Worm (Caenorhabditis elegans): ENCODE measurements around the gene C07G1.7.

The C07G1.7 gene

DNA sequence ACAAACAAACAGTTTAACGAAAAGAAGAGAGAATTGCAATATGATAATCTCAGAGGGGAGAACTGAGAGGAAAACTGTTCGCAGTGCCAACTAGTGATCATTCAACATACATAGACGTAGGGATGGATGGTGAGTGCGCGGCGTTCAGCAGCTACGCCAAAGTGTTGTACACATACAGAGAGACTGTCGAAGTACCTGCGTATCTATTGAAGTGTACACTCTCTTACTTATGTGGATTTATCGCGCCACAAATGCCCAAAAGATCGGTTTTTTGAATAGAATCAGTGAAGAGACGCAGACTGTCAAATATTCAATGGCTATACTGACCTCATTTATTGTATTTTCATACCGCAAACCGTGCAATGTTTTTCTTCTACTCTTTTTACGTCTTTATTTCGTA is 41.4 kb downstream of the C07G1.7 start (continued):
- TF ChIP-seq alr-1 (tag; optimal IDR thresholded peaks at IDR 0.05) (no peak), nhr-21 (tag; optimal IDR thresholded peaks at IDR 0.05) (peak; percentile 19), ztf-1 (GFP tag; conservative IDR thresholded peaks at IDR 0.05) (no peak), sma-9 (GFP tag; optimal IDR thresholded peaks at IDR 0.05) (peak; percentile 19), sma-9 (tag; optimal IDR thresholded peaks at IDR 0.05) (no peak), sem-4 (tag; optimal IDR thresholded peaks at IDR 0.05) (peak; percentile 11), Y55F3AM.14 (GFP tag; optimal IDR thresholded peaks at IDR 0.05) (no peak), fos-1 (tag; optimal IDR thresholded peaks at IDR 0.05) (peak; percentile 31), R02D3.7 (tag; optimal IDR thresholded peaks at IDR 0.05) (no peak), ceh-16 (tag; optimal IDR thresholded peaks at IDR 0.05) (no peak)

DNA sequence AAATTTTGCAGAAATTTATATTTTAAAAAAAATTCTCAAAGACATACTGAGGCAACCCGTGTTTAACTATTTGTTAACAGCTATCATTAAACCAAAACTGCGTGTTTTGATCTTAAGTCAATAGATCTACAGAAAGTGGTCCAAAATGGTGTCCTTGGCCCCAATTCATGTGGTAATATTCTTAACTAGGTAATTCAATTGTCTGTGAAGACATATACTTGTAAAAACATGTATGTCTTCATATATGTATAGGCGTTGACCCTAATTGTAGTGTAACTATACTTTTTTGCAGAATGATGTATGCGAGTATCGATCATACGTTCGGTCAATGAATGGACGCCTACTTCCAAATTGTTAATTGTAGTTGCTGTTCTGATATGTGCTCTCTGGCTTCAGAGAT is 42.0 kb downstream of the C07G1.7 start, which contains the start of gene C07G1.15:
Gene C07G1.15, plus strand, starts transcription at position 301 of the 400 bp plus-strand sequence.
- TF ChIP-seq mbf-1 (tag; optimal IDR thresholded peaks at IDR 0.05) (no peak), ceh-16 (tag; optimal IDR thresholded peaks at IDR 0.05) (no peak), gmeb-1 (tag; optimal IDR thresholded peaks at IDR 0.05) (no peak), nhr-21 (tag; optimal IDR thresholded peaks at IDR 0.05) (no peak), ztf-11 (tag; optimal IDR thresholded peaks at IDR 0.05) (no peak), dmd-4 (tag; optimal IDR thresholded peaks at IDR 0.05) (no peak), aly-2 (tag; optimal IDR thresholded peaks at IDR 0.05) (no peak), ztf-1 (GFP tag; conservative IDR thresholded peaks at IDR 0.05) (no peak), ama-1 (optimal IDR thresholded peaks at IDR 0.05) (no peak), elt-3 (tag; optimal IDR thresholded peaks at IDR 0.05) (no peak), nhr-12 (tag; optimal IDR thresholded peaks at IDR 0.05) (no peak), lsy-2 (tag; optimal IDR thresholded peaks at IDR 0.05) (no peak), lin-39 (tag; optimal IDR thresholded peaks at IDR 0.05) (no peak), R02D3.7 (tag; optimal IDR thresholded peaks at IDR 0.05) (no peak), peb-1 (tag; optimal IDR thresholded peaks at IDR 0.05) (no peak), alr-1 (tag; optimal IDR thresholded peaks at IDR 0.05) (no peak), nhr-23 (tag; optimal IDR thresholded peaks at IDR 0.05) (no peak), nhr-6 (tag; optimal IDR thresholded peaks at IDR 0.05) (no peak)

DNA sequence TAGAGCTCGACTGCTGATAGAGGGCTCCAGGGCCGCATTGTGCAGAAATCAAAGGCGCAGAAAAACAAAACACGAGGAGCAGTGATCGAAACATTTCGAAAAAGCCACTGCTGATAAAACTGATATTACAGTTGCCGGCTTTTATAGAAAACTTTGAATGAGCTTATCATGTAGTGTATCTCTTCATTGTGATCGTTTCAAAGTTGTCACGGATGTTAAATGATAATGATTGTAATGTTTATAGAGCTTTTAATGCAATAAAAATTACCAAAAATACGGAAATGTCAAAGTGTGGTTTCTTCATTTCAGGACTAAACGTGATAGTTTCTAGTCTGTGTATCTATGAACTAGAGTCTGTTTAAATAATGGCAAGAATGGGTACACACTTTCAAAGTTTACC is 43.0 kb downstream of the C07G1.7 start, which contains the start of gene clec-52:
Gene clec-52, minus strand, starts transcription at position 101 of the 400 bp plus-strand sequence.
- no peak for TF ChIP-seq zag-1 (tag; optimal IDR thresholded peaks at IDR 0.05)
- TF ChIP-seq dmd-4 (tag; optimal IDR thresholded peaks at IDR 0.05), result no peak
- no peak for TF ChIP-seq ztf-1 (GFP tag; conservative IDR thresholded peaks at IDR 0.05)
- TF ChIP-seq elt-3 (tag; optimal IDR thresholded peaks at IDR 0.05), result no peak
- TF ChIP-seq Y55F3AM.14 (GFP tag; optimal IDR thresholded peaks at IDR 0.05), result no peak
- no peak for TF ChIP-seq lin-39 (tag; optimal IDR thresholded peaks at IDR 0.05)
- TF ChIP-seq egl-27 (tag; optimal IDR thresholded peaks at IDR 0.05), result no peak
- no peak for TF ChIP-seq R02D3.7 (tag; optimal IDR thresholded peaks at IDR 0.05)
- TF ChIP-seq mab-5 (tag; optimal IDR thresholded peaks at IDR 0.05), result no peak
- TF ChIP-seq nhr-77 (tag; optimal IDR thresholded peaks at IDR 0.05), result no peak

DNA sequence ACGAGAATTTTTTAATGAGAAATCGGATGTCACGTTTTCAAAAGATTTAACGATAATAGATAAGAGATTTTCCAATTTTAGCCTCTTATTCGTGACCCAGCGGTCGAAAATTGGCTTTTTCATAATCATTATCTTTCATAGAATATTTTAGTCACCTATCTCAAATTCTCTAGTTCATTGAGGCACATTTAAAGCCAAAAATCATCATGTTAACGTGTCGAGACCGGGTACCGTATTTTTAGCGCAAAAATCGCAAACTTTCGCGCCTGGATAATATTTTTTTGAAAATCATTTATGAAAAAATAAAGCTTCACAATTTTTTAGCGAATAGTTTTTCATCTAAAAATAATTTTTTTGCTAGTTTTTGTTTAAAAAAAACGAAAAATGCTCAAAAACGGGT is 45.7 kb downstream of the C07G1.7 start, which contains the start of gene B0218.7:
Gene B0218.7, minus strand, starts transcription at position 101 of the 400 bp plus-strand sequence.
- TF ChIP-seq elt-1 (tag; optimal IDR thresholded peaks at IDR 0.05), result no peak
- no peak for TF ChIP-seq ztf-1 (GFP tag; conservative IDR thresholded peaks at IDR 0.05)
- TF ChIP-seq zag-1 (tag; optimal IDR thresholded peaks at IDR 0.05), result no peak
- no peak for TF ChIP-seq ztf-11 (tag; optimal IDR thresholded peaks at IDR 0.05)
- no peak for TF ChIP-seq ama-1 (optimal IDR thresholded peaks at IDR 0.05)
- TF ChIP-seq dmd-4 (tag; optimal IDR thresholded peaks at IDR 0.05), result no peak
- no peak for TF ChIP-seq fos-1 (tag; optimal IDR thresholded peaks at IDR 0.05)

DNA sequence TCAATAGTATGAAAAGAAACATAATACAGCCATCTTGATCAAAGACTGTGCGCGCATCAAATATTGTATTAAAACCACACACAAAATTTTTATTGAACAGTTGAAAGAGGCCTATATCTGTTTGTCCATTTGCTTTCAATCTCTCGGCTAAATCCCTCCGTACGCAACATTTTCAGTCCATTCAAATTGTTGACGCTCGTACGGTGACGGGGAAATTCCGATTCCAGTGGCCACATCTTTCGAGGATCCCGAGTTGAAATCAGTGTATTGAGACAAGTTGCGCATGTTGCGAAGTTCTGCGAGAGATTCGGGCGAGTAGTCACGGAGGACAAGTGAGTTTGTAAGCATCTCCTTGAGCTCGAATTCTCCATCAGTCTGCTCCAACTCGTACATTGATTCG is 47.1 kb downstream of the C07G1.7 start:
- TF ChIP-seq aly-2 (tag; optimal IDR thresholded peaks at IDR 0.05) (no peak), lin-13 (GFP tag; optimal IDR thresholded peaks at IDR 0.05) (no peak), sma-3 (GFP tag; optimal IDR thresholded peaks at IDR 0.05) (no peak), nhr-129 (tag; optimal IDR thresholded peaks at IDR 0.05) (no peak), nhr-21 (tag; optimal IDR thresholded peaks at IDR 0.05) (no peak), skn-1 (tag; optimal IDR thresholded peaks at IDR 0.05) (no peak), nhr-12 (tag; optimal IDR thresholded peaks at IDR 0.05) (no peak), lin-39 (tag; optimal IDR thresholded peaks at IDR 0.05) (no peak), egl-27 (tag; optimal IDR thresholded peaks at IDR 0.05) (no peak), peb-1 (tag; optimal IDR thresholded peaks at IDR 0.05) (no peak), dmd-4 (tag; optimal IDR thresholded peaks at IDR 0.05) (no peak), nhr-6 (tag; optimal IDR thresholded peaks at IDR 0.05) (no peak)

DNA sequence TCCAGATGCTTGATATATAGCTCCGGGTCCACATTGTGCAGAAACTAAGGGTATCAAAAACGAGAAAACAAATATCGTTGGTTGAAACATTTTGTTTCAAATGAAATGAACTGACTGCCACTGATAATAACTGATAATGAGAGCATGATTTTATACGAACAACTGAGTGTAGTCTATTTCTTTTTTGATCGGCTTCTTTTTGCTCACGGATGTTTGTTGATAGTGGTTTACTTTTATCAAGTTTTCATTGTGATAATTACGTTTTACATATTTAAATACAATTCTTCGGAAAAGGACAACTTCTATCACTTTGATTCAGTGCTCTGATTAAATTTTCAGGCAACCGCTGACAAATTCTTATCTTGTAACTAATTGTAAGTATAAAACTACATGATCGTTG is 48.0 kb downstream of the C07G1.7 start, which contains the start of gene clec-51:
Gene clec-51, minus strand, starts transcription at position 114 of the 400 bp plus-strand sequence.
- TF ChIP-seq fos-1 (tag; optimal IDR thresholded peaks at IDR 0.05) (peak; percentile 63), nhr-11 (tag; optimal IDR thresholded peaks at IDR 0.05) (no peak), R02D3.7 (tag; optimal IDR thresholded peaks at IDR 0.05) (no peak), mab-5 (tag; optimal IDR thresholded peaks at IDR 0.05) (no peak), unc-55 (GFP tag; optimal IDR thresholded peaks at IDR 0.05) (no peak), zag-1 (tag; optimal IDR thresholded peaks at IDR 0.05) (no peak), crh-2 (tag; optimal IDR thresholded peaks at IDR 0.05) (no peak), nhr-77 (tag; optimal IDR thresholded peaks at IDR 0.05) (no peak), gmeb-1 (tag; optimal IDR thresholded peaks at IDR 0.05) (no peak), elt-1 (tag; optimal IDR thresholded peaks at IDR 0.05) (no peak), ceh-82 (tag; optimal IDR thresholded peaks at IDR 0.05) (no peak), nhr-12 (tag; optimal IDR thresholded peaks at IDR 0.05) (no peak), snpc-4 (tag; optimal IDR thresholded peaks at IDR 0.05) (no peak), skn-1 (tag; optimal IDR thresholded peaks at IDR 0.05) (peak; percentile 2), ama-1 (optimal IDR thresholded peaks at IDR 0.05) (no peak), alr-1 (tag; optimal IDR thresholded peaks at IDR 0.05) (no peak), nhr-6 (tag; optimal IDR thresholded peaks at IDR 0.05) (no peak), sma-9 (GFP tag; optimal IDR thresholded peaks at IDR 0.05) (peak; percentile 26), sma-9 (tag; optimal IDR thresholded peaks at IDR 0.05) (no peak), nhr-23 (tag; optimal IDR thresholded peaks at IDR 0.05) (no peak), elt-3 (tag; optimal IDR thresholded peaks at IDR 0.05) (no peak), nhr-21 (tag; optimal IDR thresholded peaks at IDR 0.05) (no peak), F13H6.1 (tag; optimal IDR thresholded peaks at IDR 0.05) (no peak), sem-4 (tag; optimal IDR thresholded peaks at IDR 0.05) (no peak), lsy-2 (tag; optimal IDR thresholded peaks at IDR 0.05) (no peak), aly-2 (tag; optimal IDR thresholded peaks at IDR 0.05) (no peak), mbf-1 (tag; optimal IDR thresholded peaks at IDR 0.05) (no peak)

Data from whole organism, L2 larva.